Worm (Caenorhabditis elegans): Measurements from ENCODE around the gene imp-2.

imp-2 gene

ce11 chrIV:11149454-11150163 is 30.9 kb upstream of the imp-2 start, which contains the start of the genes F01G4.6 and pfd-1 (continued):
- TF ChIP-seq spr-3 (GFP tag; optimal IDR thresholded peaks at IDR 0.05) = no peak
- no peak; the same call in 1 of the 2 replicates for TF ChIP-seq saeg-2 (GFP tag; IDR thresholded peaks at IDR 0.05)
- TF ChIP-seq lsy-2 (tag; optimal IDR thresholded peaks at IDR 0.05) = peak; percentile 96 to 99
- TF ChIP-seq madf-9 (GFP tag; conservative IDR thresholded peaks at IDR 0.05) = no peak
- peak; percentile 42 for TF ChIP-seq zip-2 (tag; optimal IDR thresholded peaks at IDR 0.05)
- no peak for TF ChIP-seq dmd-8 (GFP tag; IDR thresholded peaks at IDR 0.05)
- no peak for TF ChIP-seq nhr-237 (tag; optimal IDR thresholded peaks at IDR 0.05)
- peak; percentile 45 for TF ChIP-seq gei-8 (GFP tag; optimal IDR thresholded peaks at IDR 0.05)
- peak; percentile 84 for TF ChIP-seq lin-38 (GFP tag; IDR thresholded peaks at IDR 0.05)
- 0 out of 2 replicates have a peak, but pooled peaks have one; percentile 56 for TF ChIP-seq egl-43 (GFP tag; IDR thresholded peaks at IDR 0.05)
- no peak for TF ChIP-seq daf-12 (tag; optimal IDR thresholded peaks at IDR 0.05)
- no peak for TF ChIP-seq ceh-32 (tag; optimal IDR thresholded peaks at IDR 0.05; ENCODE audit: poor library complexity)
- TF ChIP-seq T26A8.4 (GFP tag; IDR thresholded peaks at IDR 0.05) = peak; percentile 89
- TF ChIP-seq T20F7.1 (GFP tag; optimal IDR thresholded peaks at IDR 0.05) = no peak
- TF ChIP-seq lin-15B (tag; optimal IDR thresholded peaks at IDR 0.05) = no peak
- TF ChIP-seq ZK337.2 (GFP tag; IDR thresholded peaks at IDR 0.05) = no peak
- no peak for TF ChIP-seq ceh-28 (tag; optimal IDR thresholded peaks at IDR 0.05)
- TF ChIP-seq set-16 (GFP tag; IDR thresholded peaks at IDR 0.05) = peak; percentile 18; the same call in 1 of the 2 replicates
- peak; percentile 76 for TF ChIP-seq duxl-1 (tag; optimal IDR thresholded peaks at IDR 0.05; ENCODE audit: poor library complexity)
- peak; percentile 99 for TF ChIP-seq dve-1 (tag; optimal IDR thresholded peaks at IDR 0.05; ENCODE audit: insufficient read depth)
- peak; percentile 79 for TF ChIP-seq F37D6.2 (tag; optimal IDR thresholded peaks at IDR 0.05)
- TF ChIP-seq zag-1 (tag; optimal IDR thresholded peaks at IDR 0.05) = peak; percentile 84
- TF ChIP-seq nhr-102 (tag; optimal IDR thresholded peaks at IDR 0.05) = peak; percentile 83
- peak; percentile 48 for TF ChIP-seq mxl-3 (GFP tag; optimal IDR thresholded peaks at IDR 0.05)
- peak; percentile 24 for TF ChIP-seq unc-130 (GFP tag; optimal IDR thresholded peaks at IDR 0.05)
- TF ChIP-seq php-3 (GFP tag; IDR thresholded peaks at IDR 0.05) = peak; percentile 75
- peak; percentile 85 for TF ChIP-seq pha-4 (GFP tag; IDR thresholded peaks at IDR 0.05)
- TF ChIP-seq pha-4 (tag; optimal IDR thresholded peaks at IDR 0.05) = peak; percentile 74
- no peak for TF ChIP-seq fos-1 (tag; optimal IDR thresholded peaks at IDR 0.05)
- no peak for TF ChIP-seq aly-2 (tag; optimal IDR thresholded peaks at IDR 0.05)
- peak; percentile 89 for TF ChIP-seq hlh-30 (tag; optimal IDR thresholded peaks at IDR 0.05; ENCODE audit: insufficient read depth)
- TF ChIP-seq nhr-6 (tag; optimal IDR thresholded peaks at IDR 0.05) = peak; percentile 92
- peak; percentile 65 for TF ChIP-seq zfp-3 (GFP tag; conservative IDR thresholded peaks at IDR 0.05)
- peak in 1 of 2 experiments; percentile 21 for TF ChIP-seq unc-62 (GFP tag; optimal IDR thresholded peaks at IDR 0.05 in 1 of 2)
- TF ChIP-seq unc-62 (tag; optimal IDR thresholded peaks at IDR 0.05) = no peak
- TF ChIP-seq dmd-9 (GFP tag; IDR thresholded peaks at IDR 0.05) = no peak
- 0 out of 2 replicates have a peak, but pooled peaks have one; percentile 11 for TF ChIP-seq nhr-42 (GFP tag; IDR thresholded peaks at IDR 0.05)
- no peak for TF ChIP-seq Y48G9A.11 (GFP tag; IDR thresholded peaks at IDR 0.05)
- peak; percentile 53 for TF ChIP-seq ama-1 (optimal IDR thresholded peaks at IDR 0.05)
- TF ChIP-seq F10B5.3 (tag; optimal IDR thresholded peaks at IDR 0.05) = peak; percentile 33
- TF ChIP-seq Y105C5A.15 (GFP tag; IDR thresholded peaks at IDR 0.05) = no peak
- TF ChIP-seq attf-4 (tag; optimal IDR thresholded peaks at IDR 0.05) = no peak
- no peak for TF ChIP-seq nhr-111 (GFP tag; optimal IDR thresholded peaks at IDR 0.05)
- TF ChIP-seq zfp-2 (tag; optimal IDR thresholded peaks at IDR 0.05) = peak; percentile 97
- TF ChIP-seq F49E8.2 (tag; optimal IDR thresholded peaks at IDR 0.05; ENCODE audit: borderline replicate concordance) = no peak
- no peak for TF ChIP-seq ztf-7 (tag; optimal IDR thresholded peaks at IDR 0.05)
- no peak for TF ChIP-seq nhr-10 (tag; optimal IDR thresholded peaks at IDR 0.05)
- peak; percentile 91 for TF ChIP-seq arid-1 (GFP tag; conservative IDR thresholded peaks at IDR 0.05)
- no peak for TF ChIP-seq lim-7 (GFP tag; IDR thresholded peaks at IDR 0.05)
- TF ChIP-seq Y5F2A.4 (GFP tag; optimal IDR thresholded peaks at IDR 0.05) = no peak
